Worm (Caenorhabditis elegans) whole organism, young adult: ENCODE results near the gene C45B11.8.
A peak's percentile ranks its signal among the peaks of the same experiment; 100 is the strongest.

Experiments used
- B0035.1 ChIP-seq: sonication (generic microtip); optimal IDR thresholded peaks from 2 replicates; lab custom pipeline; 2016; ENCODE audit warnings: missing genetic modification characterization, mild to moderate bottlenecking, missing compliant biosample characterization, missing genotype, missing genetic modification reagents
- C06A6.2 ChIP-seq: fragments of 200-800 bp; sonication (Bioruptor generic); conservative IDR thresholded peaks from 2 replicates; pipeline ENCODE4 v1.3.6; 2022; ENCODE audit warnings: missing genetic modification characterization, missing compliant biosample characterization
- F23B12.7 ChIP-seq: sonication (generic microtip); optimal IDR thresholded peaks from 2 replicates; lab custom pipeline; 2017; ENCODE audit warnings: missing genetic modification characterization, mild to moderate bottlenecking, missing compliant biosample characterization, antibody characterized with exemption, moderate library complexity; ENCODE audit not compliant: insufficient read depth
- F39B2.1 ChIP-seq: fragments of 200-800 bp; sonication (Bioruptor generic); IDR thresholded peaks from 2 replicates; pipeline ENCODE4 v1.3.6; 2022; ENCODE audit warnings: missing genetic modification reagents, missing genetic modification characterization, missing compliant biosample characterization
- F49E8.2 ChIP-seq: sonication (generic microtip); optimal IDR thresholded peaks from 3 replicates; lab custom pipeline; 2017; ENCODE audit warnings: missing genetic modification characterization, mild to moderate bottlenecking, missing compliant biosample characterization, antibody characterized with exemption, moderate library complexity; ENCODE audit not compliant: insufficient read depth
- T26A5.8 ChIP-seq: sonication (generic microtip); optimal IDR thresholded peaks from 2 replicates; lab custom pipeline; 2016; ENCODE audit warnings: missing genetic modification characterization, missing compliant biosample characterization
- Y53F4B.3 ChIP-seq: fragments of 200-800 bp; sonication (Bioruptor generic); IDR thresholded peaks from 2 replicates; pipeline ENCODE4 v1.3.6; 2022; ENCODE audit warnings: missing genetic modification reagents, missing genetic modification characterization, missing compliant biosample characterization
- Y53G8AR.9 ChIP-seq: fragments of 200-800 bp; sonication (Bioruptor generic); conservative IDR thresholded peaks from 2 replicates; pipeline ENCODE4 v1.3.6; 2022; ENCODE audit warnings: missing genetic modification reagents, missing genetic modification characterization, missing compliant biosample characterization
- Y56A3A.18 ChIP-seq: fragments of 200-800 bp; sonication (Bioruptor generic); IDR thresholded peaks from 2 replicates; pipeline ENCODE4 v1.3.6; 2022; ENCODE audit warnings: missing genetic modification reagents, missing genetic modification characterization, missing compliant biosample characterization
- Y67H2A.10 ChIP-seq: fragments of 200-800 bp; sonication (Bioruptor generic); conservative IDR thresholded peaks from 2 replicates; pipeline ENCODE4 v1.3.6; 2022; ENCODE audit warnings: missing genetic modification reagents, missing genetic modification characterization, missing compliant biosample characterization
- Y79H2A.3 ChIP-seq: fragments of 200-800 bp; sonication (Bioruptor generic); conservative IDR thresholded peaks from 2 replicates; pipeline ENCODE4 v1.3.6; 2022; ENCODE audit warnings: missing genetic modification reagents, missing genetic modification characterization, missing compliant biosample characterization
- atf-7 ChIP-seq: sonication (generic microtip); optimal IDR thresholded peaks from 2 replicates; lab custom pipeline; 2017; ENCODE audit warnings: mild to moderate bottlenecking, missing genetic modification characterization, missing compliant biosample characterization
- athp-1 ChIP-seq: sonication (generic microtip); optimal IDR thresholded peaks from 2 replicates; lab custom pipeline; 2017; ENCODE audit warnings: mild to moderate bottlenecking, missing genetic modification characterization, missing compliant biosample characterization
- attf-3 ChIP-seq: fragments of 200-800 bp; sonication (Bioruptor generic); conservative IDR thresholded peaks from 2 replicates; pipeline ENCODE4 v1.3.6; 2022; ENCODE audit warnings: missing genetic modification reagents, missing genetic modification characterization, missing compliant biosample characterization
- attf-5 ChIP-seq: fragments of 200-800 bp; sonication (Bioruptor generic); optimal IDR thresholded peaks from 2 replicates; lab custom pipeline; 2018; ENCODE audit warnings: mild to moderate bottlenecking, missing genetic modification characterization, missing compliant biosample characterization
- ccch-3 ChIP-seq: fragments of 200-800 bp; sonication (Bioruptor generic); optimal IDR thresholded peaks from 2 replicates; lab custom pipeline; 2018; ENCODE audit warnings: mild to moderate bottlenecking, missing genetic modification characterization, missing compliant biosample characterization
- ceh-40 ChIP-seq: fragments of 200-800 bp; sonication (Bioruptor generic); IDR thresholded peaks from 2 replicates; pipeline ENCODE4 v1.3.6; 2022; ENCODE audit warnings: missing genetic modification characterization, missing compliant biosample characterization
- dox-1 ChIP-seq: fragments of 200-800 bp; sonication (Bioruptor generic); IDR thresholded peaks from 2 replicates; pipeline ENCODE4 v1.3.6; 2022; ENCODE audit warnings: missing genetic modification reagents, missing genetic modification characterization, missing compliant biosample characterization
- dpff-1 ChIP-seq: sonication (generic microtip); optimal IDR thresholded peaks from 2 replicates; lab custom pipeline; 2017; ENCODE audit warnings: mild to moderate bottlenecking, missing genetic modification characterization, missing compliant biosample characterization
- ekl-4 ChIP-seq: fragments of 200-800 bp; sonication (Bioruptor generic); IDR thresholded peaks from 2 replicates; pipeline ENCODE4 v1.3.6; 2022; ENCODE audit warnings: missing genetic modification reagents, missing genetic modification characterization, missing compliant biosample characterization
- him-1 ChIP-seq: sonication (generic microtip); optimal IDR thresholded peaks from 2 replicates; lab custom pipeline; 2016; ENCODE audit warnings: missing genotype, missing genetic modification reagents, missing genetic modification characterization, missing compliant biosample characterization
- hlh-12 ChIP-seq: sonication (generic microtip); optimal IDR thresholded peaks from 2 replicates; lab custom pipeline; 2016; ENCODE audit warnings: missing genetic modification characterization, missing compliant biosample characterization
- hmg-20 ChIP-seq: fragments of 200-800 bp; sonication (Bioruptor generic); IDR thresholded peaks from 2 replicates; pipeline ENCODE4 v1.3.6; 2022; ENCODE audit warnings: missing genetic modification reagents, missing genetic modification characterization, missing compliant biosample characterization
- hrde-1 ChIP-seq: sonication (generic microtip); optimal IDR thresholded peaks from 2 replicates; lab custom pipeline; 2016; ENCODE audit warnings: missing genetic modification characterization, mild to moderate bottlenecking, missing compliant biosample characterization, moderate library complexity, missing genotype, missing genetic modification reagents, borderline replicate concordance
- lag-1 ChIP-seq: fragments of 200-800 bp; sonication (Bioruptor generic); IDR thresholded peaks from 2 replicates; pipeline ENCODE4 v1.3.6; 2022; ENCODE audit warnings: missing genetic modification reagents, missing genetic modification characterization, missing compliant biosample characterization
- let-526 ChIP-seq: fragments of 200-800 bp; sonication (Bioruptor generic); IDR thresholded peaks from 2 replicates; pipeline ENCODE4 v1.3.6; 2022; ENCODE audit warnings: missing genetic modification reagents, missing genetic modification characterization, missing compliant biosample characterization
- lin-40 ChIP-seq: sonication (generic microtip); optimal IDR thresholded peaks from 2 replicates; lab custom pipeline; 2016; ENCODE audit warnings: missing genetic modification characterization, mild to moderate bottlenecking, missing compliant biosample characterization, missing genotype, missing genetic modification reagents
- madf-8 ChIP-seq: fragments of 200-800 bp; sonication (Bioruptor generic); conservative IDR thresholded peaks from 2 replicates; pipeline ENCODE4 v1.3.6; 2022; ENCODE audit warnings: missing genetic modification reagents, missing genetic modification characterization, missing compliant biosample characterization
- nfya-2 ChIP-seq: fragments of 200-800 bp; sonication (Bioruptor generic); IDR thresholded peaks from 2 replicates; pipeline ENCODE4 v1.3.6; 2022; ENCODE audit warnings: missing genetic modification reagents, missing genetic modification characterization, missing compliant biosample characterization
- pbrm-1 ChIP-seq: fragments of 200-800 bp; sonication (Bioruptor generic); IDR thresholded peaks from 2 replicates; pipeline ENCODE4 v1.3.6; 2022; ENCODE audit warnings: missing genetic modification reagents, missing genetic modification characterization, missing compliant biosample characterization
- rcor-1 ChIP-seq: fragments of 200-800 bp; sonication (Bioruptor generic); IDR thresholded peaks from 2 replicates; pipeline ENCODE4 v1.3.6; 2022; ENCODE audit warnings: missing genetic modification reagents, missing genetic modification characterization, missing compliant biosample characterization
- rec-8 ChIP-seq, 2 experiments: sonication (generic microtip); optimal IDR thresholded peaks; 2 replicates each; lab custom pipeline; 2016; ENCODE audit warnings: mild to moderate bottlenecking in 2 of 2, missing genetic modification characterization in 2 of 2, missing genetic modification reagents in 2 of 2, missing genotype in 2 of 2, missing biosample characterization in 1 of 2, missing compliant biosample characterization in 1 of 2, moderate library complexity in 1 of 2
- rpc-1 ChIP-seq, 2 experiments: fragments of 150-350 bp in 1 of 2; sonication (generic microtip) in 1 of 2; optimal IDR thresholded peaks; 2 replicates each; lab custom pipeline; 2014 to 2018; ENCODE audit warnings: missing biosample characterization in 1 of 2, missing genetic modification characterization in 1 of 2, missing genetic modification reagents in 1 of 2, missing genotype in 1 of 2
- sea-2 ChIP-seq: fragments of 200-800 bp; sonication (Bioruptor generic); IDR thresholded peaks from 2 replicates; pipeline ENCODE4 v1.3.6; 2022; ENCODE audit warnings: missing genetic modification characterization, missing compliant biosample characterization
- snpc-1.1 ChIP-seq: sonication (generic microtip); optimal IDR thresholded peaks from 2 replicates; lab custom pipeline; 2017; ENCODE audit warnings: missing genetic modification characterization, mild to moderate bottlenecking, missing compliant biosample characterization, antibody characterized with exemption, moderate library complexity, missing genotype, missing genetic modification reagents; ENCODE audit not compliant: insufficient read depth
- snpc-1.3 ChIP-seq: sonication (generic microtip); optimal IDR thresholded peaks from 2 replicates; lab custom pipeline; 2017; ENCODE audit warnings: missing genetic modification characterization, mild to moderate bottlenecking, missing compliant biosample characterization, antibody characterized with exemption, moderate library complexity, missing genotype, missing genetic modification reagents; ENCODE audit not compliant: insufficient read depth
- snpc-3.4 ChIP-seq: sonication (generic microtip); optimal IDR thresholded peaks from 2 replicates; lab custom pipeline; 2017; ENCODE audit warnings: missing genetic modification characterization, mild to moderate bottlenecking, missing compliant biosample characterization, antibody characterized with exemption, moderate library complexity, missing genotype, missing genetic modification reagents
- tbx-9 ChIP-seq: sonication (generic microtip); optimal IDR thresholded peaks from 2 replicates; lab custom pipeline; 2016; ENCODE audit warnings: borderline replicate concordance, missing genetic modification characterization, inconsistent platforms, missing compliant biosample characterization
- tlf-1 ChIP-seq: fragments of 200-800 bp; sonication (Bioruptor generic); optimal IDR thresholded peaks from 2 replicates; lab custom pipeline; 2018; ENCODE audit warnings: mild to moderate bottlenecking, missing genetic modification characterization, missing compliant biosample characterization
- zfh-2 ChIP-seq: fragments of 200-800 bp; sonication (Bioruptor generic); conservative IDR thresholded peaks from 2 replicates; pipeline ENCODE4 v1.3.6; 2022; ENCODE audit warnings: missing genetic modification reagents, missing genetic modification characterization, missing compliant biosample characterization
- ztf-22 ChIP-seq: fragments of 200-800 bp; sonication (Bioruptor generic); optimal IDR thresholded peaks from 2 replicates; lab custom pipeline; 2018; ENCODE audit warnings: mild to moderate bottlenecking, missing genetic modification characterization, moderate library complexity, missing compliant biosample characterization
- ztf-25 ChIP-seq: fragments of 200-800 bp; sonication (Bioruptor generic); IDR thresholded peaks from 2 replicates; pipeline ENCODE4 v1.3.6; 2022; ENCODE audit warnings: missing genetic modification reagents, missing genetic modification characterization, missing compliant biosample characterization
- ztf-26 ChIP-seq: sonication (generic microtip); optimal IDR thresholded peaks from 2 replicates; lab custom pipeline; 2017; ENCODE audit warnings: missing genetic modification characterization, missing compliant biosample characterization
- ztf-28 ChIP-seq: fragments of 200-800 bp; sonication (Bioruptor generic); IDR thresholded peaks from 2 replicates; pipeline ENCODE4 v1.3.6; 2022; ENCODE audit warnings: missing genetic modification reagents, missing genetic modification characterization, missing compliant biosample characterization

C45B11.8 gene

DNA sequence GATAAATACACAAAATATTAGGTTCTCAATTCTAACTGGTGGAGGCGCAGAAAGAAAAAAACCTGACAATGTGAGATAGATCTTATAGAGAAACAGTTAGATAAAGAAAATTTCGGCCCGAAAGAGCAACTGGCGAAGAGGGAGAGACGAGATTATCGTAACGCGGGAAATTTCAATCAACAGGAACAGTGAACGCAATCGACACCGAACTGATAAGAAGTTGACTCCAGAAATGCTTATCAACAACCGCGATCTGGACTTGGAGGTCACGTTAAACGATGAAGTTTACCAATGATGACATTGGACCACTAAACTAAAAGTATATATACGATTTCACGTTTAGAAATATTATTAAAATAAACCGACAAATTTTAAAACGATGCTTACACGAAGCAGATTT, 35.8 kb downstream of the C45B11.8 start (continued):
- TF ChIP-seq him-1 (tag; lab: Kevin White, UChicago) (peak; percentile 67), T26A5.8 (tag; lab: Kevin White, UChicago) (peak; percentile 73), Y56A3A.18 (GFP tag; lab: Robert Waterston, UW) (peak; percentile 88), Y67H2A.10 (GFP tag; lab: Robert Waterston, UW) (no peak), F49E8.2 (peak; percentile 96), ccch-3 (GFP tag; lab: Kevin White, UChicago) (no peak), dpff-1 (tag; lab: Kevin White, UChicago) (no peak), snpc-3.4 (peak; percentile 81), atf-7 (tag; lab: Kevin White, UChicago) (peak; percentile 70), pbrm-1 (GFP tag; lab: Robert Waterston, UW) (peak; percentile 79)

DNA sequence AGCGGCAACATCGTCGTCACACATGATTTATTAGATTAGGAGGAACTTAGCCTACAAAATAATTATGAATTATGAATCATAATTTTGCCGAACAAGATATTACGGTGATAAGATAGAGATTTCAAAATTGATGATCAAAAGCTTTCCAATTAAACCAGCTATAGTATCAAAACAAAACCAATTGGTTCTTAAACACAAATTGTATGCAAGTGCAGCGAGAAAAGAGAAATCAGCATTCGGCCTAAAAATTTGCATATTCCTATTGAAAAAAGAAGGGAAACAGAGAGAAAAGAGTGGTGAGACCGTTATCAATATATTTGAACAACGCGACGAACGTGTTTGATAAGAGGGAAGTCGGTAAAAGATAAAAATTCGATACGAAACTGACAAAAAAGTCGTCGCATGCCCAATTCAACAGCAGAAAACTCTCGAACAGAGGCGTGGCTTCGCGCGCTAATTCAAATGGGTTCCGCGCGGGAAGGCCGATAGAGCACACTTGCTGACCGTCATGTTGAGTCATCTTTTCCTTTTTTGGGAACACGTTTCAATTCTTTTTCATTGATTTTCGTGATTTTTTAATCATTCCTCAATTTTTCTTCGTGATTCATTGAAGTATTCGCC, 37.6 kb downstream of the C45B11.8 start, which contains the start of gene act-2:
Gene act-2 (minus strand): TSS at position 51 of the 621 bp plus-strand sequence.
- no peak for TF ChIP-seq B0035.1
- TF ChIP-seq ztf-25 (GFP tag; lab: Robert Waterston, UW) = no peak
- peak; percentile 8 for TF ChIP-seq rpc-1 (optimal IDR thresholded peaks at IDR 0.05; lab: Kevin White, UChicago)
- TF ChIP-seq rpc-1 (tag; optimal IDR thresholded peaks at IDR 0.05; lab: Kevin White, UChicago) = no peak
- peak; percentile 38 for TF ChIP-seq lin-40 (tag; lab: Kevin White, UChicago)
- 0 out of 2 replicates have a peak, but pooled peaks have one; percentile 54 for TF ChIP-seq ztf-28
- peak; percentile 70 for TF ChIP-seq rcor-1
- TF ChIP-seq snpc-1.1 = peak; percentile 20
- no peak for TF ChIP-seq ceh-40
- TF ChIP-seq lag-1 (GFP tag; lab: Robert Waterston, UW) = no peak
- TF ChIP-seq attf-3 (GFP tag; lab: Robert Waterston, UW) = no peak
- TF ChIP-seq F49E8.2 = peak; percentile 82
- TF ChIP-seq snpc-1.3 (tag; lab: Kevin White, UChicago) = peak; percentile 76
- TF ChIP-seq sea-2 (GFP tag; lab: Robert Waterston, UW) = no peak
- no peak for TF ChIP-seq F39B2.1 (GFP tag; lab: Robert Waterston, UW)
- TF ChIP-seq ztf-26 (tag; lab: Kevin White, UChicago) = peak; percentile 55
- peak; percentile 77 for TF ChIP-seq Y53G8AR.9 (GFP tag; lab: Robert Waterston, UW)
- peak; percentile 38 for TF ChIP-seq hrde-1 (tag; lab: Kevin White, UChicago)
- TF ChIP-seq C06A6.2 (GFP tag; lab: Robert Waterston, UW) = no peak
- TF ChIP-seq tlf-1 (GFP tag; lab: Kevin White, UChicago) = peak; percentile 55
- no peak for TF ChIP-seq hlh-12 (tag; lab: Kevin White, UChicago)
- no peak for TF ChIP-seq Y53F4B.3 (GFP tag; lab: Robert Waterston, UW)
- TF ChIP-seq tbx-9 (tag; lab: Kevin White, UChicago) = no peak
- TF ChIP-seq dox-1 (GFP tag; lab: Robert Waterston, UW) = peak; percentile 93
- no peak for TF ChIP-seq rec-8 (tag; optimal IDR thresholded peaks at IDR 0.05; lab: Kevin White, UChicago)
- TF ChIP-seq madf-8 (GFP tag; lab: Robert Waterston, UW) = peak; percentile 84
- no peak for TF ChIP-seq nfya-2
- TF ChIP-seq attf-5 (GFP tag; lab: Kevin White, UChicago) = peak; percentile 62
- TF ChIP-seq hmg-20 (GFP tag; lab: Robert Waterston, UW) = no peak
- 0 out of 2 replicates have a peak, but pooled peaks have one; percentile 39 for TF ChIP-seq Y79H2A.3 (GFP tag; lab: Robert Waterston, UW)
- peak; percentile 22 for TF ChIP-seq athp-1 (tag; lab: Kevin White, UChicago)
- peak; percentile 73 for TF ChIP-seq ekl-4 (GFP tag; lab: Robert Waterston, UW)
- TF ChIP-seq ztf-22 = no peak
- no peak for TF ChIP-seq let-526 (GFP tag; lab: Robert Waterston, UW)
- peak; percentile 22 for TF ChIP-seq F23B12.7 (tag; lab: Kevin White, UChicago)
- no peak for TF ChIP-seq Y56A3A.18 (GFP tag; lab: Robert Waterston, UW)
- TF ChIP-seq zfh-2 (GFP tag; lab: Robert Waterston, UW) = no peak
